Fruit fly (Drosophila melanogaster): Measurements from ENCODE around the gene mRpL35.
A peak's percentile ranks its signal among the peaks of the same experiment; 100 is the strongest.

Gene mRpL35

DNA sequence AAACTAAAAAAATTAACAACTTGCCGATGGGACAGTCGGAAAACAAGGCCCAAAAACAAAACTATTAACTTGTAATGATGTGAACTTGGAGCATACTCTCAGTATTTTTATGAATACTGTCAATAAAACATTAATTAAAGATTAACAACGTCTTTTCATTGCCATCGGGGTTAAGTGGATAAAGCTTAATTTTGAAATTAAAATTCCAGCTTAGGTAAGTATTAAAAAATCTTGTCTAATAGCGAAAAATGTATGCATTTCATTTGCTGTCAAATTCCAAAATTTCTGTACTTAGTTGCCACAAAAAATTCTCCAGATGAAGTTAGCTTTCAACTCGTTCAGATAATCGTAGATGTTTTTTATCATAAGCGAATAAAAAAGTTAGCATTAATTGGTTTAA, 8.9 kb upstream of the mRpL35 start, which contains the start of gene Theg:
TSS of gene Theg (plus strand) at position 301 of the 400 bp plus-strand sequence.
- TF ChIP-seq CG10348 (GFP tag; IDR thresholded peaks at IDR 0.05) = no peak
- no peak for TF ChIP-seq CG8159 (tag; optimal IDR thresholded peaks at IDR 0.05)
- no peak for TF ChIP-seq CG34367 (tag; optimal IDR thresholded peaks at IDR 0.05)
- TF ChIP-seq CG4496 (GFP tag; IDR thresholded peaks at IDR 0.05) = no peak
- no peak for TF ChIP-seq CG9948 (tag; optimal IDR thresholded peaks at IDR 0.05)
- TF ChIP-seq gl (tag; optimal IDR thresholded peaks at IDR 0.05) = no peak
- no peak for TF ChIP-seq EcR (GFP tag; optimal IDR thresholded peaks at IDR 0.05)
- no peak for TF ChIP-seq CG13204 (GFP tag; optimal IDR thresholded peaks at IDR 0.05)
- TF ChIP-seq CG8301 (tag; optimal IDR thresholded peaks at IDR 0.05) = no peak
- no peak for TF ChIP-seq Snoo (tag; optimal IDR thresholded peaks at IDR 0.05)
- TF ChIP-seq D1 (tag; optimal IDR thresholded peaks at IDR 0.05) = no peak
- no peak for TF ChIP-seq Pif1A (GFP tag; optimal IDR thresholded peaks at IDR 0.05)
- no peak for TF ChIP-seq CG32121 (GFP tag; IDR thresholded peaks at IDR 0.05)
- TF ChIP-seq CG14655 (GFP tag; optimal IDR thresholded peaks at IDR 0.05) = no peak
- TF ChIP-seq CG15710 (tag; optimal IDR thresholded peaks at IDR 0.05) = no peak
- no peak for TF ChIP-seq CG17806 (tag; optimal IDR thresholded peaks at IDR 0.05)

DNA sequence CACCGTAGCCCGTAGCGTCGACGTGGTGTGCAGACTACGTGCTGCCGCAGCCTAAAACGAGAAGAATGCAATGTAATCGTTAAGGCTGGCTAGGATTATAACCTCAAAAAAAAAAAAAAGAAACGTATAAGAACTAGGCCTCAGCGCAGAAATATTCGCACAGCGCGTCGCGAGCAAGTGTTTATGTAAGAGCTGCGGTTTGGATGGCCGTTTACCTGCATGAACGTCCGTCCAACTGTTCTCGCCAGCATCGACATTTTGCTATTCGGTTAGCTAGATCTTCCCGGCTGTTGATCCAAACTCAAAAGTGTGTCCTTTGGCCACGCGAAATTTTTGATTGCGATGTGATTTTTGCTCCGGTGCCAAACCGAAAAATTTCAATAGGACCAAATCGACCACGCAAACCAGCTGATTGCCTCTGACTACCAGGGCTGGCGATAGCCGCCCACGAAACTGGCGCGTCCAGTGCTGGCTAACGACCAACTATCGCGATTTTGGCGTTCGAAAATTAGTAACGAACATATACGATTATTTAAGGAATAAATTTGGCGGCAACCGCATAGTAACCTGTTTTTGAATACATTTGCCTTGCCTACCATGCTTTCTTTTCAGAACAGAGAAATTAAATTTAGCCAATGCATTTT, 4.4 kb upstream of the mRpL35 start, which contains the start of gene Idh3b:
TSS of gene Idh3b (minus strand) at position 606 of the 644 bp plus-strand sequence.
- TF ChIP-seq CG17806 (tag; optimal IDR thresholded peaks at IDR 0.05) (no peak), CG4496 (GFP tag; IDR thresholded peaks at IDR 0.05) (peak; percentile 69), CG15710 (tag; optimal IDR thresholded peaks at IDR 0.05) (peak; percentile 29), Snoo (tag; optimal IDR thresholded peaks at IDR 0.05) (peak; percentile 43), rn (GFP tag; IDR thresholded peaks at IDR 0.05) (0 out of 2 replicates have a peak, but pooled peaks have one; percentile 27), fd96Ca (GFP tag; IDR thresholded peaks at IDR 0.05) (no peak), CG8301 (tag; optimal IDR thresholded peaks at IDR 0.05) (no peak)

DNA sequence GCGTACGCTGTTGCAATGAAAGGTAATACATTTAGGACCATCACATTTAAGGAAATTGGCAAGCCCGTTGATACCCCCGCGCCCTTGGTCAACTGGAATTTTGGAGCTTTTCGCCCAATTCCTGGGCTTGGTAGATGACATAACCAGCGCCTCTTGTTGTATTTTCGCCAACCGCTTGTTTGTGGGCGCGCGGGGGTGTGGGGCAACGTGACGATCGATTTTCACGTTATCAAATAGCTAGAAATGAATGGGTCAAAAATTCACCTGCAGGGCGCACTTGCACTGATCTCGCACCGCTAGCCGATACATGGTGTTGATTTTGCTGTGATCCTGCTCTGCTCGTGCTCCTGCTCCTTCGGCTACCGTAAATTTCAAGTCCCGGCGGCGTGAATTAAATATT, 704 bp upstream of the mRpL35 start:
- TF ChIP-seq CG32121 (GFP tag; IDR thresholded peaks at IDR 0.05) (no peak), CG8159 (tag; optimal IDR thresholded peaks at IDR 0.05) (no peak), D1 (tag; optimal IDR thresholded peaks at IDR 0.05) (no peak), CG9948 (tag; optimal IDR thresholded peaks at IDR 0.05) (no peak), CG13204 (GFP tag; optimal IDR thresholded peaks at IDR 0.05) (no peak), CG12605 (GFP tag; IDR thresholded peaks at IDR 0.05) (no peak), CG8301 (tag; optimal IDR thresholded peaks at IDR 0.05) (no peak), CG4496 (GFP tag; IDR thresholded peaks at IDR 0.05) (no peak), fd96Ca (GFP tag; IDR thresholded peaks at IDR 0.05) (no peak), CG34367 (tag; optimal IDR thresholded peaks at IDR 0.05) (no peak), EcR (GFP tag; optimal IDR thresholded peaks at IDR 0.05) (no peak), Pif1A (GFP tag; optimal IDR thresholded peaks at IDR 0.05) (no peak)

DNA sequence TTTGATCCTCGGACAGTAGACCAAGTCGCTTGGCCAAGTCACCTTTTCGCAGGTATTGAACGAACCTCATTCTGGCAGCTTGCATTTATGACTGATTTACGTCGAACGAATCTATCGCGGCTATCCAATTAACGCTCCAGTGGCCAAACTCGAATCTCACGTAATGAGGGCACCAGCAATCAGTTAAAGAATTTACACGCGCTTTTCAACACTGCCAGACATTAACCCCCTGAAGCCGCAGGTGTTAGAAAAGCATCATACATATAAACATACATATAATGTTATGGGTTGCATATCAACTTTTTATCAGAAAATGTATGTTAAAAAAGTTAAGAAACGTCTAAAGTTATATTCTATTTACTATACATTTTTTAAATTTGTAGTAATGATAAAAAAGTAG, 2.0 kb downstream of the mRpL35 start, which contains the start of gene CG6028:
TSS of gene CG6028 (minus strand) at position 187 of the 400 bp plus-strand sequence.
- TF ChIP-seq Ets98B (GFP tag; IDR thresholded peaks at IDR 0.05) = peak; percentile 28; the same call in 1 of the 2 replicates
- TF ChIP-seq Snoo (tag; optimal IDR thresholded peaks at IDR 0.05) = peak; percentile 14
- no peak for TF ChIP-seq D1 (tag; optimal IDR thresholded peaks at IDR 0.05)
- no peak for TF ChIP-seq CG8159 (tag; optimal IDR thresholded peaks at IDR 0.05)
- peak; percentile 6 for TF ChIP-seq CG17806 (tag; optimal IDR thresholded peaks at IDR 0.05)
- no peak for TF ChIP-seq CG32121 (GFP tag; IDR thresholded peaks at IDR 0.05)
- TF ChIP-seq CG10348 (GFP tag; IDR thresholded peaks at IDR 0.05) = no peak
- TF ChIP-seq CG14655 (GFP tag; optimal IDR thresholded peaks at IDR 0.05) = no peak
- no peak for TF ChIP-seq CG15710 (tag; optimal IDR thresholded peaks at IDR 0.05)
- no peak for TF ChIP-seq CG13204 (GFP tag; optimal IDR thresholded peaks at IDR 0.05)
- TF ChIP-seq EcR (GFP tag; optimal IDR thresholded peaks at IDR 0.05) = no peak
- TF ChIP-seq fd96Ca (GFP tag; IDR thresholded peaks at IDR 0.05) = no peak
- no peak for TF ChIP-seq gl (tag; optimal IDR thresholded peaks at IDR 0.05)
- TF ChIP-seq Pif1A (GFP tag; optimal IDR thresholded peaks at IDR 0.05) = no peak
- TF ChIP-seq CG4496 (GFP tag; IDR thresholded peaks at IDR 0.05) = peak; percentile 40; the same call in 1 of the 3 replicates
- TF ChIP-seq rn (GFP tag; IDR thresholded peaks at IDR 0.05) = no peak
- no peak for TF ChIP-seq CG8301 (tag; optimal IDR thresholded peaks at IDR 0.05)
- no peak for TF ChIP-seq CG34367 (tag; optimal IDR thresholded peaks at IDR 0.05)
- no peak for TF ChIP-seq CG9948 (tag; optimal IDR thresholded peaks at IDR 0.05)
- no peak for TF ChIP-seq Pif1B (GFP tag; optimal IDR thresholded peaks at IDR 0.05)
- TF ChIP-seq CG12605 (GFP tag; IDR thresholded peaks at IDR 0.05) = no peak

dm6 chr3R:22026922-22027742, 3.8 kb downstream of the mRpL35 start, which contains the start of the genes Cchl and ND-42:
Gene Cchl, minus strand, starts transcription at chr3R:22027480.
Gene ND-42, plus strand, starts transcription at chr3R:22027709.
- TF ChIP-seq CG9948 (tag; optimal IDR thresholded peaks at IDR 0.05) (peak; percentile 48), fd96Ca (GFP tag; IDR thresholded peaks at IDR 0.05) (peak; percentile 77; the same call in 2 of the 3 replicates), CG17806 (tag; optimal IDR thresholded peaks at IDR 0.05) (peak; percentile 66), CG14655 (GFP tag; optimal IDR thresholded peaks at IDR 0.05) (no peak), CG13204 (GFP tag; optimal IDR thresholded peaks at IDR 0.05) (no peak), Pif1A (GFP tag; optimal IDR thresholded peaks at IDR 0.05) (no peak), CG8301 (tag; optimal IDR thresholded peaks at IDR 0.05) (no peak), CG10348 (GFP tag; IDR thresholded peaks at IDR 0.05) (no peak), CG32121 (GFP tag; IDR thresholded peaks at IDR 0.05) (peak; percentile 46; the same call in 1 of the 2 replicates), CG12605 (GFP tag; IDR thresholded peaks at IDR 0.05) (peak; percentile 27), rn (GFP tag; IDR thresholded peaks at IDR 0.05) (no peak; the same call in none of the 2 replicates), CG8159 (tag; optimal IDR thresholded peaks at IDR 0.05) (peak; percentile 79), D1 (tag; optimal IDR thresholded peaks at IDR 0.05) (no peak), CG34367 (tag; optimal IDR thresholded peaks at IDR 0.05) (peak; percentile 70), Snoo (tag; optimal IDR thresholded peaks at IDR 0.05) (peak; percentile 79), EcR (GFP tag; optimal IDR thresholded peaks at IDR 0.05) (no peak), Pif1B (GFP tag; optimal IDR thresholded peaks at IDR 0.05) (no peak), CG4496 (GFP tag; IDR thresholded peaks at IDR 0.05) (peak; percentile 75), CG15710 (tag; optimal IDR thresholded peaks at IDR 0.05) (peak; percentile 79), gl (tag; optimal IDR thresholded peaks at IDR 0.05) (peak; percentile 18), Ets98B (GFP tag; IDR thresholded peaks at IDR 0.05) (peak; percentile 75)

All from whole organism, pupa.